Fruit fly (Drosophila melanogaster): ENCODE results near the gene fw.
A peak's percentile ranks its signal among the peaks of the same experiment; 100 is the strongest.

fw gene

DNA sequence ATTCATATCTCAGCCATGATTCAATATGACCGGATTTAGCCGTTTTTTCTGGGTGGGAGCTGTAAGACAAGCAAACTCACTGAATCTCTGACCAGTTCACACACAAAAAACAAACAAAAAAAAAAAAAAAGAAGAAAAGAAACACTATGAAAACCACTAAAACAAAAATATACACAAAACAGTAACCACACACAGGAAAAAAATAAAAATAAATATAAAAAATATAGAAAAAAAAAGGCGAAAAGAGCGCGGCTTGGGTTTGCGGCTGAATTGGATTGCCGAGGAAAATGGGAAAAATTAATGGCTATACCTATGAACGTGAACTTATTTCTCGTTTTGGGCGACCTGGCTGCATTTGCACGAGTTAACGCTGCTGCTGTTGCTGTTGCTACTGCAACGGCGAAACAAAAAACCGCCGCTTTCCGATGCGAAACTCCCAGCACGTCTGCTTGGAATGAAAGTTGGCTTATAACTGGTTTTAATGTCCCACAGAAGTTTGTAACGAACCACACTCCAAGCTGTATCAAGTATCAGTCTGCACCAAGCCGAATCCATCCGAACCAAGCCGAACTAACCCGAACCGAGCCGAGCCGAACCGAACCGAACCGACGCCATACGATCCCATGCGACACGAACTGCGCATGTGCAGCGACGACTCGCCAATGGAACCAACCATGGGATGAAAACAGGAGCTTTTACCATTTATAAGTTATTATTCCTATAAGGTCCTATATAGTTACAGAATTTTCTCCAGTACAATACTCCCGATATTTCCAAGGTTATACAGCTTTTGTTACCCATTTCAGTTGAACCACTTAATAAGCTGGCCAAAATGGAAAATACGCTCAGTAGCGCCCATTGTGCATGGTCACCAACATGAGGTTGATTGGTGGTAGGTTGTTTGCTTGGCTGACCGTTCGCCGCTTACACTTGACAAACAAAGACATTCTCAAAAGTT is at the start of gene fw:
TSS of gene fw (minus strand) at position 478 of the 958 bp plus-strand sequence.
- TF ChIP-seq CG7101 (tag; optimal IDR thresholded peaks at IDR 0.05) (no peak), CG1620 (GFP tag; optimal IDR thresholded peaks at IDR 0.05) (no peak), ovo (GFP tag; optimal IDR thresholded peaks at IDR 0.05) (no peak), cnc (optimal IDR thresholded peaks at IDR 0.05) (no peak), CG14711 (tag; optimal IDR thresholded peaks at IDR 0.05) (no peak), pad (GFP tag; optimal IDR thresholded peaks at IDR 0.05) (no peak), toe (GFP tag; optimal IDR thresholded peaks at IDR 0.05) (no peak)

DNA sequence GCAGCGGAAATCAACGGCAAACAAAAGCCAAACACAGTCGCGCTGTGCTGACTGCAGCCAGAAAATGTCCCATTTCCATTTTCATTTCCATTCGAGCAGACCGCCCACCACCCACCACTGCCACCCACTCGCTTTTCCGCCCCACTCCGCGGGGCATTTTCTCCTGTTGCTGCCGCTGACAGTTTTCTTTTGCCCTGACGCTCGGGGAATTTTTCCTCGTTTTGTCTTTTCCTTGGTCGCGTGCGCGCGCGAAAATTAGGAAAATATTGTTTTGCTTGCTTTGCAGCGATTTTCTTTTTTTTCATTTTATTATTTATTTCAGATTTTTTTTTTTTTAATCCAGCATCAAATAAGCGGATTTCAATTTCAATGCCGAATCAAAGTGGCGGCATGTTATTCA is 46.6 kb upstream of the fw start:
- TF ChIP-seq tj (GFP tag; optimal IDR thresholded peaks at IDR 0.05) (no peak), CG11617 (GFP tag; optimal IDR thresholded peaks at IDR 0.05) (no peak), cic (GFP tag; optimal IDR thresholded peaks at IDR 0.05) (no peak), kay (GFP tag; ENCODE audit: borderline replicate concordance) (no peak), CG14711 (tag; optimal IDR thresholded peaks at IDR 0.05) (no peak), Mnt (GFP tag; optimal IDR thresholded peaks at IDR 0.05) (no peak), cnc (optimal IDR thresholded peaks at IDR 0.05) (no peak), CG33017 (tag; optimal IDR thresholded peaks at IDR 0.05) (no peak)

DNA sequence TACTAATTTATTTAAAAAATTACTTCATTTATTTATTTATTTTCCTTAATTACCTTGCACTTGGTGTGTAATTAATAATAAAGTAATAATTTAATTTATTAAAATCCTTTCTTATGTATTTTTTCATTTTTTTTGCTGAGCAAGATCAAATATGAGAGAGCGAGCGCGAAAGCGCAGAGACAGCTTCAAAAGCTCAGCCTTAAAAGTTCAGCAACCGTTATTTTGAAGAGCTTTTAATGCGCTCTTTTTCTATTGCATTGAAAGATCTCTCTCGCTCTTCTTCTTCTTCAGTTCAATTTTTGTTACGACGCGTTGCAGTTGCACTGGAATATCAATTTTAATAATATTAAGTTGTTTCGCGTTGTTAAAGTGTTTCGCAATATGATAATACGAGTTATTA is 39.7 kb upstream of the fw start, which contains the start of gene Ten-a:
TSS of gene Ten-a (plus strand) at position 301 of the 400 bp plus-strand sequence.
- TF ChIP-seq CG33017 (tag; optimal IDR thresholded peaks at IDR 0.05) (no peak), cnc (optimal IDR thresholded peaks at IDR 0.05) (no peak), cic (GFP tag; optimal IDR thresholded peaks at IDR 0.05) (no peak), CG5204 (GFP tag; optimal IDR thresholded peaks at IDR 0.05) (no peak), CG12768 (GFP tag; optimal IDR thresholded peaks at IDR 0.05) (no peak), Clk (GFP tag; optimal IDR thresholded peaks at IDR 0.05) (no peak), CG7101 (tag; optimal IDR thresholded peaks at IDR 0.05) (no peak), Mnt (GFP tag; optimal IDR thresholded peaks at IDR 0.05) (no peak)

DNA sequence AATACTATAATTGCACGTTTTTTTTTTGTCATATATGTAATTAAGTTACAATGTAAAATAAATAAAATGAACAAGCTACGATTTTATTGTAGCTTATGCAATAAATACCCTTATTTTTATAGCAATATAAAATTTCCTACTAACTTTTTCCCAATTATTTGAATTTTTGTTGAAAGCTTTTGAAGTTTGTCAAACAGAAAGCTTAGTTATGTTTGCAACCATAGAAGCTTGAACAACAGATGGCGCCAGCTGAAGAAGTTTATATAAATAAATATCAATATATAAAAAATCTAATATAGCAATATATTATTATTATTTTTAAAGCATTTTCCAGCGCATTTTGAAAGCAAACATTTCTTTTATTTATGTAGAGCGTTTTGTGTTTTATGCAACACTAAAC is 31.5 kb upstream of the fw start:
- no peak for TF ChIP-seq cnc (optimal IDR thresholded peaks at IDR 0.05)
- TF ChIP-seq bab1 (GFP tag; optimal IDR thresholded peaks at IDR 0.05): peak; percentile 47

DNA sequence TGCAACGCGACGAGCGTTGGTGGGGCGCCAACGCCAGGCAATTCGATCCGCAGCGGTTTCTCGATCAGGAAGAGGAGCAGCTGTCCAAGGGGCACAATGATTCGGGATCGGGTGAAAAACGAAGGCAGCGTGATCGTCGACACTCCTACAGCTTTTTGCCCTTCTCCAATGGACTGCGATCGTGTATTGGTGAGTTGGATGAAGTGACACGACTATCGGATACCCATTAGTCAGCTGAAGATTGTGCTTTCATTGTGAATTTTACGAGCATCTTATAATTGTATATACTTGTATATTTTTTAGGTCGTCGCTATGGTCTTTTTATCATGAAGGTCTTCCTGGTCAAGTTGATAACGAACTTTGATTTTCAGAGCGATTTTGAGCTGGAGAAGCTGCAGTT is 31.0 kb upstream of the fw start:
- TF ChIP-seq pad (GFP tag; optimal IDR thresholded peaks at IDR 0.05) (no peak), Crg-1 (GFP tag; optimal IDR thresholded peaks at IDR 0.05) (no peak), cic (GFP tag; optimal IDR thresholded peaks at IDR 0.05) (no peak), toe (GFP tag; optimal IDR thresholded peaks at IDR 0.05) (no peak), Mnt (GFP tag; optimal IDR thresholded peaks at IDR 0.05) (no peak), tj (GFP tag; optimal IDR thresholded peaks at IDR 0.05) (no peak), Hr96 (GFP tag; optimal IDR thresholded peaks at IDR 0.05) (no peak), CG7045 (GFP tag; optimal IDR thresholded peaks at IDR 0.05) (no peak), CG14711 (tag; optimal IDR thresholded peaks at IDR 0.05) (no peak), CG12768 (GFP tag; optimal IDR thresholded peaks at IDR 0.05) (no peak), ovo (GFP tag; optimal IDR thresholded peaks at IDR 0.05) (no peak), CG1620 (GFP tag; optimal IDR thresholded peaks at IDR 0.05) (no peak)

DNA sequence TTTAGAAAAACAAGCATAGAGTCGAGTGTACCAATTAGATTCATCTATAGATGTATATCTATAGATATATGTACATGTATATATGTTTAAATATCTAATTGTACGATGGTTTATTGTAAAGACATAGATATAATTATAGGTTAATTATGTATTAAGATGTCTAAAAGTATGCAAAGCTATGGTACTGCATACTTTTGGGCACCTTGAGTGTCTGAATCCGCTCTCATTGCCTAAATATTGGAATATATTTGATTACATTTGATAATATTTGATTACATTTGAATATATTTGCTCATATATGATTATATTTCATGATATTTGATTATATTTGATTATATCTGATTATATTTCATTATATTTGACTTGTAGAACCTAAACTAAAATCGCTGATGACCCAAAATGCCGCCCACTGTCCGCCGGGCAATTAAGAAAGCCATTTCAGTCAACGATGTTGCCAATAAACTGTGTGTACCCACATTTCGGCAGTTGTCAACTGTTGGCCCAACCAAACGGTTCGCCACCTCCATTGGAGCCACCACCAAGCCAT is 28.5 kb upstream of the fw start, which contains the start of gene Cyp318a1:
TSS of gene Cyp318a1 (plus strand) at position 497 of the 547 bp plus-strand sequence.
- TF ChIP-seq bab1 (GFP tag; optimal IDR thresholded peaks at IDR 0.05) (no peak), Crg-1 (GFP tag; optimal IDR thresholded peaks at IDR 0.05) (no peak), CG1620 (GFP tag; optimal IDR thresholded peaks at IDR 0.05) (no peak), CG12768 (GFP tag; optimal IDR thresholded peaks at IDR 0.05) (no peak), cnc (optimal IDR thresholded peaks at IDR 0.05) (no peak), Mnt (GFP tag; optimal IDR thresholded peaks at IDR 0.05) (no peak), pad (GFP tag; optimal IDR thresholded peaks at IDR 0.05) (no peak), CG5204 (GFP tag; optimal IDR thresholded peaks at IDR 0.05) (no peak), tj (GFP tag; optimal IDR thresholded peaks at IDR 0.05) (no peak), kay (GFP tag; ENCODE audit: borderline replicate concordance) (no peak), toe (GFP tag; optimal IDR thresholded peaks at IDR 0.05) (no peak)

DNA sequence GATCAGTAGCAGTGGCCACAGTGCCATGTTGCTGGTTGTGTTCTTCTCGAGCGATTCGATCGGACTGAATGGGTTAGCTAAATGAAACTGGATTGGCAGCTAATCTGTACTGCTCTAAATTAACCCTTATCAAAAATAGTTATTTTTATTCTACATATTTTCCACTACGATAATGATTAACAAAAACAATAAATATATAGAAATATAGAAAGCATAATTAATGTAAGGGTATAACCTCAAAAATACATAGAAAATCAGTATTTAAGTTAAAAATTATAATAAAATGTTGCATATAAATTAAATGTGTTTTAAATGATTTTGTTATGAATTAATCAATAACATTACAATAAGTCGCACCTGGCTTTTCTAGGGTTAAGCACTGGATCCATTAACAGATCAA is 27.7 kb upstream of the fw start, which contains the start of gene Cyp311a1:
TSS of gene Cyp311a1 (minus strand) at position 66 of the 400 bp plus-strand sequence.
- TF ChIP-seq CG14711 (tag; optimal IDR thresholded peaks at IDR 0.05) (peak; percentile 48), bab1 (GFP tag; optimal IDR thresholded peaks at IDR 0.05) (no peak), CG33017 (tag; optimal IDR thresholded peaks at IDR 0.05) (peak; percentile 60), CG7101 (tag; optimal IDR thresholded peaks at IDR 0.05) (peak; percentile 56), CG1620 (GFP tag; optimal IDR thresholded peaks at IDR 0.05) (no peak)

Data from whole organism, adult.